Fruit fly (Drosophila melanogaster) whole organism, wandering third instar larva: ENCODE data around the gene CG2182.

ENCODE experiments used
- Dfd ChIP-seq: fragments of >200 bp; optimal IDR thresholded peaks from 2 replicates; lab custom pipeline; 2017; ENCODE audit warnings: missing biosample characterization, missing genetic modification characterization
- Dif ChIP-seq: fragments of 200-275, 200-300 bp; sonication (Bioruptor generic); optimal IDR thresholded peaks from 2 replicates; lab custom pipeline; 2018; ENCODE audit warnings: missing biosample characterization, missing genetic modification characterization; ENCODE audit not compliant: partially characterized antibody
- OdsH ChIP-seq: fragments of 200-800 bp; sonication (Bioruptor generic); optimal IDR thresholded peaks from 2 replicates; lab custom pipeline; 2016; ENCODE audit warnings: missing biosample characterization, mild to moderate bottlenecking, missing genetic modification characterization
- Vsx2 ChIP-seq: fragments of 200-300, 225-300 bp; sonication (Bioruptor generic); optimal IDR thresholded peaks from 2 replicates; lab custom pipeline; 2018; ENCODE audit warnings: missing biosample characterization, missing genetic modification characterization; ENCODE audit not compliant: partially characterized antibody
- br ChIP-seq: fragments of 200-800 bp; sonication (Bioruptor generic); optimal IDR thresholded peaks from 2 replicates; lab custom pipeline; 2016; ENCODE audit warnings: missing biosample characterization, missing genetic modification characterization
- dmrt93B ChIP-seq: fragments of 200-800 bp; sonication (Bioruptor generic); optimal IDR thresholded peaks from 2 replicates; lab custom pipeline; 2018; ENCODE audit warnings: missing biosample characterization, mild to moderate bottlenecking, missing genetic modification characterization
- ey ChIP-seq: fragments of 200-800 bp; sonication (Bioruptor generic); optimal IDR thresholded peaks from 2 replicates; lab custom pipeline; 2016; ENCODE audit warnings: missing biosample characterization, missing genetic modification characterization
- lola ChIP-seq: fragments of >200 bp; optimal IDR thresholded peaks from 2 replicates; lab custom pipeline; 2017; ENCODE audit warnings: missing biosample characterization, missing genetic modification characterization
- usp ChIP-seq: fragments of >200 bp; optimal IDR thresholded peaks from 2 replicates; lab custom pipeline; 2017; ENCODE audit warnings: missing biosample characterization, missing genetic modification characterization

- TF ChIP-seq lola (GFP tag; lab: Kevin White, UChicago): no peak
- peak; percentile 52 for TF ChIP-seq ey (GFP tag; lab: Kevin White, UChicago)
- no peak for TF ChIP-seq Vsx2
- no peak for TF ChIP-seq Dfd (GFP tag; lab: Kevin White, UChicago)
- TF ChIP-seq usp: no peak
- TF ChIP-seq br (GFP tag; lab: Kevin White, UChicago): peak; percentile 26
- no peak for TF ChIP-seq Dif (GFP tag; lab: Kevin White, UChicago)
- TF ChIP-seq dmrt93B (GFP tag; lab: Kevin White, UChicago): peak; percentile 54
- peak; percentile 24 for TF ChIP-seq OdsH
Observed at dm6 chr3R:5648569-5649476, 10.9 kb downstream of the CG2182 start, which contains the start of the genes MTA1-like and Sec23.
